Fruit fly (Drosophila melanogaster): ENCODE data around the gene GC2.

Gene GC2

dm6 chr3R:11947959-11948358, 23.5 kb upstream of the GC2 start:
- no peak for TF ChIP-seq Hr83 (GFP tag; optimal IDR thresholded peaks at IDR 0.05; ENCODE audit: poor library complexity, severe bottlenecking)
- TF ChIP-seq Vsx2 (GFP tag; optimal IDR thresholded peaks at IDR 0.05; ENCODE audit: partially characterized antibody): no peak
- no peak for TF ChIP-seq tai (GFP tag; optimal IDR thresholded peaks at IDR 0.05)
- TF ChIP-seq Jra (GFP tag; optimal IDR thresholded peaks at IDR 0.05): no peak
- no peak for TF ChIP-seq Dfd (GFP tag; optimal IDR thresholded peaks at IDR 0.05)
- no peak for TF ChIP-seq lola (GFP tag; optimal IDR thresholded peaks at IDR 0.05)
- no peak for TF ChIP-seq Dif (GFP tag; optimal IDR thresholded peaks at IDR 0.05; ENCODE audit: partially characterized antibody)
- no peak for TF ChIP-seq Mio (GFP tag; optimal IDR thresholded peaks at IDR 0.05)
- TF ChIP-seq HLH106 (tag; optimal IDR thresholded peaks at IDR 0.05): no peak
- no peak for TF ChIP-seq OdsH (GFP tag; optimal IDR thresholded peaks at IDR 0.05)
- TF ChIP-seq Hnf4 (GFP tag; optimal IDR thresholded peaks at IDR 0.05): no peak

- TF ChIP-seq Dif (GFP tag; optimal IDR thresholded peaks at IDR 0.05; ENCODE audit: partially characterized antibody) (peak; percentile 19), woc (GFP tag; optimal IDR thresholded peaks at IDR 0.05) (no peak), OdsH (GFP tag; optimal IDR thresholded peaks at IDR 0.05) (no peak), CG9705 (GFP tag; optimal IDR thresholded peaks at IDR 0.05) (no peak), dmrt93B (GFP tag; optimal IDR thresholded peaks at IDR 0.05) (no peak), lola (GFP tag; optimal IDR thresholded peaks at IDR 0.05) (no peak), Rel (GFP tag; optimal IDR thresholded peaks at IDR 0.05) (no peak), Rel (tag; optimal IDR thresholded peaks at IDR 0.05) (peak; percentile 32), dl (GFP tag; optimal IDR thresholded peaks at IDR 0.05; ENCODE audit: insufficient read depth in 1 of 2, partially characterized antibody in 2 of 2) (no peak), jim (GFP tag; optimal IDR thresholded peaks at IDR 0.05) (no peak), CG32264 (GFP tag; optimal IDR thresholded peaks at IDR 0.05) (no peak), brk (GFP tag; optimal IDR thresholded peaks at IDR 0.05) (no peak), Hnf4 (GFP tag; optimal IDR thresholded peaks at IDR 0.05) (no peak), br (GFP tag; optimal IDR thresholded peaks at IDR 0.05) (no peak), pan (optimal IDR thresholded peaks at IDR 0.05) (no peak), tai (GFP tag; optimal IDR thresholded peaks at IDR 0.05) (no peak), foxo (GFP tag; optimal IDR thresholded peaks at IDR 0.05) (peak; percentile 9 to 37), ey (GFP tag; optimal IDR thresholded peaks at IDR 0.05) (no peak), N (GFP tag; optimal IDR thresholded peaks at IDR 0.05) (no peak), Dfd (GFP tag; optimal IDR thresholded peaks at IDR 0.05) (no peak), fru (GFP tag; optimal IDR thresholded peaks at IDR 0.05) (peak; percentile 3), psq (GFP tag; optimal IDR thresholded peaks at IDR 0.05) (no peak), Mio (GFP tag; optimal IDR thresholded peaks at IDR 0.05) (no peak), usp (GFP tag; optimal IDR thresholded peaks at IDR 0.05) (no peak), Sp1 (GFP tag; optimal IDR thresholded peaks at IDR 0.05) (peak; percentile 21), sv (GFP tag; optimal IDR thresholded peaks at IDR 0.05) (no peak), Vsx2 (GFP tag; optimal IDR thresholded peaks at IDR 0.05; ENCODE audit: partially characterized antibody) (no peak), Jra (GFP tag; optimal IDR thresholded peaks at IDR 0.05) (no peak), dsf (GFP tag; optimal IDR thresholded peaks at IDR 0.05; ENCODE audit: borderline replicate concordance) (no peak), HLH106 (tag; optimal IDR thresholded peaks at IDR 0.05) (no peak), Hr83 (GFP tag; optimal IDR thresholded peaks at IDR 0.05; ENCODE audit: poor library complexity, severe bottlenecking) (peak; percentile 41), Hr78 (GFP tag; optimal IDR thresholded peaks at IDR 0.05) (no peak), h (GFP tag; optimal IDR thresholded peaks at IDR 0.05) (peak; percentile 15), GATAd (GFP tag; optimal IDR thresholded peaks at IDR 0.05) (no peak), sage (GFP tag; optimal IDR thresholded peaks at IDR 0.05) (peak; percentile 6), CrebA (GFP tag; optimal IDR thresholded peaks at IDR 0.05; ENCODE audit: borderline replicate concordance) (no peak), Myc (optimal IDR thresholded peaks at IDR 0.05) (no peak), rgr (GFP tag; optimal IDR thresholded peaks at IDR 0.05) (no peak), Abd-B (GFP tag; optimal IDR thresholded peaks at IDR 0.05) (no peak)
These were observed 22.6 kb upstream of the GC2 start, which contains the start of gene Cad87A for dm6 chr3R:11948903-11949358. Cad87A (minus strand) TSS chr3R:11949129.
